Fruit fly (Drosophila melanogaster) whole organism, embryonic: ENCODE data around the gene Idgf3.

Experiments
- Bteb2 ChIP-seq: fragments of 200-800 bp; sonication (Bioruptor generic); optimal IDR thresholded peaks from 2 replicates; lab custom pipeline; 2016; ENCODE audit warnings: missing biosample characterization, missing genetic modification characterization
- CG10431 ChIP-seq: fragments of 200-800 bp; sonication (Bioruptor generic); optimal IDR thresholded peaks from 3 replicates; lab custom pipeline; 2018; ENCODE audit warnings: missing biosample characterization, mild to moderate bottlenecking, missing genetic modification characterization
- CG11085 ChIP-seq: fragments of 200-800 bp; sonication (Bioruptor generic); IDR thresholded peaks from 2 replicates; pipeline ENCODE4 v1.3.6; 2022; ENCODE audit warnings: missing biosample characterization, missing genetic modification characterization
- CG12942 ChIP-seq: fragments of 200-800 bp; sonication (Bioruptor generic); optimal IDR thresholded peaks from 3 replicates; lab custom pipeline; 2016; ENCODE audit warnings: missing biosample characterization, missing genetic modification characterization
- CG13123 ChIP-seq: fragments of 200-800 bp; sonication (Bioruptor generic); optimal IDR thresholded peaks from 2 replicates; lab custom pipeline; 2016; ENCODE audit warnings: missing biosample characterization, missing genetic modification characterization
- CG14710 ChIP-seq: fragments of 200-800 bp; sonication (Bioruptor generic); optimal IDR thresholded peaks from 3 replicates; lab custom pipeline; 2019; ENCODE audit warnings: missing biosample characterization, mild to moderate bottlenecking, missing genetic modification characterization, moderate library complexity
- CG14965 ChIP-seq: fragments of 200-800 bp; sonication (Bioruptor generic); optimal IDR thresholded peaks from 2 replicates; lab custom pipeline; 2016; ENCODE audit warnings: missing biosample characterization, missing genetic modification characterization, borderline replicate concordance
- CG17612 ChIP-seq: fragments of 200-800 bp; sonication (Bioruptor generic); IDR thresholded peaks from 2 replicates; pipeline ENCODE4 v1.3.6; 2022; ENCODE audit warnings: missing biosample characterization, missing genetic modification characterization
- CG17802 ChIP-seq: fragments of 200-800 bp; sonication (Bioruptor generic); optimal IDR thresholded peaks from 2 replicates; lab custom pipeline; 2018; ENCODE audit warnings: missing biosample characterization, mild to moderate bottlenecking, missing genetic modification characterization, moderate library complexity
- CG1792 ChIP-seq: fragments of 200-800 bp; sonication (Bioruptor generic); optimal IDR thresholded peaks from 2 replicates; lab custom pipeline; 2016; ENCODE audit warnings: missing biosample characterization, missing genetic modification characterization
- CG18764 ChIP-seq: fragments of 200-800 bp; sonication (Bioruptor generic); optimal IDR thresholded peaks from 3 replicates; lab custom pipeline; 2016; ENCODE audit warnings: missing biosample characterization, missing genetic modification characterization
- CG2202 ChIP-seq: fragments of 200-800 bp; sonication (Bioruptor generic); optimal IDR thresholded peaks from 2 replicates; lab custom pipeline; 2018; ENCODE audit warnings: missing biosample characterization, mild to moderate bottlenecking, missing genetic modification characterization
- CG34224 ChIP-seq: fragments of 200-800 bp; sonication (Bioruptor generic); IDR thresholded peaks from 3 replicates; pipeline ENCODE4 v1.3.6; 2022; ENCODE audit warnings: missing biosample characterization, missing genetic modification characterization; ENCODE audit not compliant: partially characterized antibody
- CG4424 ChIP-seq: fragments of 200-800 bp; sonication (Bioruptor generic); optimal IDR thresholded peaks from 3 replicates; lab custom pipeline; 2016; ENCODE audit warnings: missing biosample characterization, missing genetic modification characterization
- CG7745 ChIP-seq: fragments of 200-800 bp; sonication (Bioruptor generic); optimal IDR thresholded peaks from 2 replicates; lab custom pipeline; 2018; ENCODE audit warnings: missing biosample characterization, mild to moderate bottlenecking, missing genetic modification characterization, moderate library complexity
- CG7987 ChIP-seq: fragments of 200-800 bp; sonication (Bioruptor generic); optimal IDR thresholded peaks from 2 replicates; lab custom pipeline; 2018; ENCODE audit warnings: missing biosample characterization, mild to moderate bottlenecking, missing genetic modification characterization, moderate library complexity
- CG8359 ChIP-seq: fragments of 200-800 bp; sonication (Bioruptor generic); optimal IDR thresholded peaks from 2 replicates; lab custom pipeline; 2017; ENCODE audit warnings: missing biosample characterization, mild to moderate bottlenecking, missing genetic modification characterization, borderline replicate concordance
- CG8388 ChIP-seq: fragments of 200-800 bp; sonication (Bioruptor generic); optimal IDR thresholded peaks from 2 replicates; lab custom pipeline; 2019; ENCODE audit warnings: missing biosample characterization, mild to moderate bottlenecking, missing genetic modification characterization, moderate library complexity
- Dip3 ChIP-seq: fragments of 200-800 bp; sonication (Bioruptor generic); optimal IDR thresholded peaks from 3 replicates; lab custom pipeline; 2016; ENCODE audit warnings: missing biosample characterization, missing genetic modification characterization
- Eip74EF ChIP-seq, 2 experiments: fragments of 200-800 bp in 1 of 2; fragments of >200 bp in 1 of 2; sonication (Bioruptor generic) in 1 of 2; optimal IDR thresholded peaks; 2 replicates each; lab custom pipeline; 2017 to 2019; ENCODE audit warnings: missing biosample characterization in 2 of 2, missing genetic modification characterization in 2 of 2, mild to moderate bottlenecking in 1 of 2, moderate library complexity in 1 of 2
- Ets65A ChIP-seq: fragments of 200-800 bp; sonication (Bioruptor generic); peaks from one replicate; lab custom pipeline; 2016; ENCODE audit warnings: missing biosample characterization, missing genetic modification characterization
- NC2β ChIP-seq: fragments of 200-800 bp; sonication (Bioruptor generic); optimal IDR thresholded peaks from 2 replicates; lab custom pipeline; 2016; ENCODE audit warnings: missing biosample characterization, missing genetic modification characterization
- Nf-YB ChIP-seq: fragments of 200-800 bp; sonication (Bioruptor generic); optimal IDR thresholded peaks from 3 replicates; lab custom pipeline; 2019; ENCODE audit warnings: missing biosample characterization, mild to moderate bottlenecking, missing genetic modification characterization, moderate library complexity
- Vsx1 ChIP-seq: fragments of 200-800 bp; sonication (Bioruptor generic); optimal IDR thresholded peaks from 2 replicates; lab custom pipeline; 2017; ENCODE audit warnings: missing biosample characterization, mild to moderate bottlenecking, missing genetic modification characterization, missing genetic modification reagents
- aop ChIP-seq: fragments of 200-800 bp; sonication (Bioruptor generic); IDR thresholded peaks from 2 replicates; pipeline ENCODE4 v1.3.6; 2022; ENCODE audit warnings: missing biosample characterization, missing genetic modification characterization
- ap ChIP-seq: fragments of 200-800 bp; sonication (Bioruptor generic); IDR thresholded peaks from 2 replicates; pipeline ENCODE4 v1.3.6; 2022; ENCODE audit warnings: missing biosample characterization, missing genetic modification characterization
- cad ChIP-seq: fragments of >200 bp; optimal IDR thresholded peaks from 2 replicates; lab custom pipeline; 2017; ENCODE audit warnings: missing biosample characterization, missing genetic modification characterization
- disco-r ChIP-seq: fragments of 200-800 bp; sonication (Bioruptor generic); optimal IDR thresholded peaks from 2 replicates; lab custom pipeline; 2016; ENCODE audit warnings: missing biosample characterization, missing genetic modification characterization
- dmrt11E ChIP-seq: fragments of 200-800 bp; sonication (Bioruptor generic); optimal IDR thresholded peaks from 3 replicates; lab custom pipeline; 2018; ENCODE audit warnings: missing biosample characterization, mild to moderate bottlenecking, missing genetic modification characterization, moderate library complexity
- dmrt99B ChIP-seq: fragments of 200-800 bp; sonication (Bioruptor generic); optimal IDR thresholded peaks from 2 replicates; lab custom pipeline; 2018; ENCODE audit warnings: missing biosample characterization, mild to moderate bottlenecking, missing genetic modification characterization, moderate library complexity
- esg ChIP-seq: fragments of 200-800 bp; sonication (Bioruptor generic); conservative IDR thresholded peaks from 2 replicates; pipeline ENCODE4 v1.3.6; 2022; ENCODE audit warnings: missing biosample characterization, missing genetic modification characterization
- hb ChIP-seq: fragments of 200-800 bp; sonication (Bioruptor generic); IDR thresholded peaks from 3 replicates; pipeline ENCODE4 v1.3.6; 2022; ENCODE audit warnings: missing biosample characterization, missing genetic modification characterization; ENCODE audit not compliant: partially characterized antibody
- hkb ChIP-seq, 2 experiments: fragments of 200-800 bp in 1 of 2; fragments of >200 bp in 1 of 2; sonication (Bioruptor generic) in 1 of 2; IDR thresholded peaks in 1 of 2; optimal IDR thresholded peaks in 1 of 2; 2 replicates each; pipeline versions ENCODE4 v1.3.6 to Lab custom; 2017 to 2022; ENCODE audit warnings: missing biosample characterization in 1 of 2, missing genetic modification characterization in 1 of 2
- insv ChIP-seq, 2 experiments: fragments of 200-800 bp; sonication (Bioruptor generic); optimal IDR thresholded peaks; 3 replicates each; lab custom pipeline; 2016 to 2018; ENCODE audit warnings: missing biosample characterization in 2 of 2, missing genetic modification characterization in 2 of 2
- jing ChIP-seq: fragments of 200-800 bp; sonication (Bioruptor generic); optimal IDR thresholded peaks from 2 replicates; lab custom pipeline; 2018; ENCODE audit warnings: missing biosample characterization, mild to moderate bottlenecking, missing genetic modification characterization
- lilli ChIP-seq: fragments of 200-800 bp; sonication (Bioruptor generic); optimal IDR thresholded peaks from 3 replicates; lab custom pipeline; 2016; ENCODE audit warnings: missing biosample characterization, missing genetic modification characterization
- luna ChIP-seq: fragments of 200-800 bp; sonication (Bioruptor generic); optimal IDR thresholded peaks from 2 replicates; lab custom pipeline; 2016; ENCODE audit warnings: missing biosample characterization, missing genetic modification characterization
- nerfin-1 ChIP-seq: fragments of 200-800 bp; sonication (Bioruptor generic); optimal IDR thresholded peaks from 3 replicates; lab custom pipeline; 2019; ENCODE audit warnings: missing biosample characterization, mild to moderate bottlenecking, missing genetic modification characterization, moderate library complexity
- odd ChIP-seq: fragments of 200-800 bp; sonication (Bioruptor generic); optimal IDR thresholded peaks from 2 replicates; lab custom pipeline; 2017; ENCODE audit warnings: missing biosample characterization, mild to moderate bottlenecking, missing genetic modification characterization
- pan ChIP-seq, 4 experiments: fragments of >200 bp in 3 of 4; fragments of 200-800 bp in 1 of 4; sonication (Bioruptor generic) in 1 of 4; optimal IDR thresholded peaks in 3 of 4; IDR thresholded peaks in 1 of 4; 2 replicates each; pipeline versions ENCODE4 v1.3.6 to Lab custom; 2017 to 2022; ENCODE audit warnings: missing biosample characterization in 2 of 4, missing genetic modification characterization in 2 of 4, mixed read lengths in 1 of 4
- phol ChIP-seq: fragments of 200-800 bp; sonication (Bioruptor generic); optimal IDR thresholded peaks from 3 replicates; lab custom pipeline; 2018; ENCODE audit warnings: missing biosample characterization, mild to moderate bottlenecking, missing genetic modification characterization, moderate library complexity
- pita ChIP-seq: fragments of 200-800 bp; sonication (Bioruptor generic); optimal IDR thresholded peaks from 2 replicates; lab custom pipeline; 2017; ENCODE audit warnings: missing biosample characterization, mild to moderate bottlenecking, missing genetic modification characterization
- ro ChIP-seq: fragments of 200-800 bp; sonication (Bioruptor generic); IDR thresholded peaks from 2 replicates; pipeline ENCODE4 v1.3.6; 2022; ENCODE audit warnings: missing biosample characterization, missing genetic modification characterization
- slou ChIP-seq: fragments of 200-800 bp; sonication (Bioruptor generic); optimal IDR thresholded peaks from 3 replicates; lab custom pipeline; 2016; ENCODE audit warnings: missing biosample characterization, missing genetic modification characterization
- tap ChIP-seq: fragments of 200-800 bp; optimal IDR thresholded peaks from 3 replicates; lab custom pipeline; 2019; ENCODE audit warnings: missing biosample characterization, mild to moderate bottlenecking, missing genetic modification characterization, moderate library complexity
- tll ChIP-seq, 2 experiments: fragments of 200-800 bp in 1 of 2; fragments of >200 bp in 1 of 2; sonication (Bioruptor generic) in 1 of 2; optimal IDR thresholded peaks; 2 replicates each; lab custom pipeline; 2017 to 2019; ENCODE audit warnings: missing biosample characterization in 2 of 2, missing genetic modification characterization in 2 of 2, mild to moderate bottlenecking in 1 of 2, moderate library complexity in 1 of 2
- twi ChIP-seq: fragments of 200-800 bp; optimal IDR thresholded peaks from 2 replicates; lab custom pipeline; 2019; ENCODE audit warnings: missing biosample characterization, mild to moderate bottlenecking, missing genetic modification characterization, moderate library complexity
- zen ChIP-seq: fragments of 200-800 bp; sonication (Bioruptor generic); optimal IDR thresholded peaks from 3 replicates; lab custom pipeline; 2018; ENCODE audit warnings: missing biosample characterization, mild to moderate bottlenecking, missing genetic modification characterization, moderate library complexity

Idgf3 gene

DNA sequence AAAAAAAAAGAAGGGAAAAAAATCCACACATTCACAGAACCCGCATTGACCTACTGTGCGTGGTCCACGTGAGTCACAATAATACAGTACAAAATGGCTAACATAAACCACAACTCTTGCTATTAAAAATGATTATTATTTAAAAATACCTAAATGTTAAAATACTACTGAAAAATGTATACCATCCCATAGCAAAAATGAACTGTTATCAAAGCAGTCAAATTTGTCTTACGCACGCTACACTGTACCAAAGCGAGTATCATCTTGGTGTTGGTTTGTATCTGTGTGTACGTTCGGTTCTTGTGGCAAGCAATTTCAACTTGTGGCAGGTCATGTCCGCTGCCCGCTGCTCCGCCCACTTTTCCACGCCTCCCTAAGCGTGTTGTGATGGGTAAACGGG is 49.8 kb downstream of the Idgf3 start (continued):
- TF ChIP-seq CG17612 (GFP tag; lab: Robert Waterston, UW) (peak; percentile 75), CG14965 (GFP tag; lab: Kevin White, UChicago) (peak; percentile 61), CG8359 (GFP tag; lab: Kevin White, UChicago) (peak; percentile 58), CG8388 (GFP tag; lab: Kevin White, UChicago) (peak; percentile 85), luna (GFP tag; lab: Kevin White, UChicago) (peak; percentile 7), aop (peak; percentile 82), NC2β (GFP tag; lab: Kevin White, UChicago) (peak; percentile 80), hkb (optimal IDR thresholded peaks at IDR 0.05; lab: Kevin White, UChicago) (no peak), hkb (GFP tag; IDR thresholded peaks at IDR 0.05; lab: Robert Waterston, UW) (peak; percentile 94), CG34224 (GFP tag; lab: Robert Waterston, UW) (no peak), tll (GFP tag; optimal IDR thresholded peaks at IDR 0.05; lab: Kevin White, UChicago) (peak in 1 of 2 experiments; percentile 57), CG12942 (GFP tag; lab: Kevin White, UChicago) (peak; percentile 85), Ets65A (GFP tag; lab: Kevin White, UChicago) (peak; percentile 93), pita (no peak), lilli (GFP tag; lab: Kevin White, UChicago) (peak; percentile 91), pan (optimal IDR thresholded peaks at IDR 0.05; lab: Kevin White, UChicago) (no peak), pan (GFP tag; optimal IDR thresholded peaks at IDR 0.05 in 1 of 2, IDR thresholded peaks at IDR 0.05 in 1 of 2) (peak in 1 of 2 experiments; percentile 94), Eip74EF (GFP tag; optimal IDR thresholded peaks at IDR 0.05; lab: Kevin White, UChicago) (peak in 1 of 2 experiments; percentile 79), Vsx1 (GFP tag; lab: Kevin White, UChicago) (peak; percentile 78), Dip3 (peak; percentile 85), CG1792 (GFP tag; lab: Kevin White, UChicago) (peak; percentile 78), esg (peak; percentile 93), CG4424 (GFP tag; lab: Kevin White, UChicago) (peak; percentile 76), twi (tag; lab: Kevin White, UChicago) (peak; percentile 81), zen (peak; percentile 86), Nf-YB (GFP tag; lab: Kevin White, UChicago) (peak; percentile 75), ap (GFP tag; lab: Robert Waterston, UW) (peak; percentile 86), disco-r (peak; percentile 39), CG10431 (GFP tag; lab: Kevin White, UChicago) (peak; percentile 75), CG2202 (tag; lab: Kevin White, UChicago) (peak; percentile 90), dmrt11E (peak; percentile 91), tap (peak; percentile 84), dmrt99B (tag; lab: Kevin White, UChicago) (peak; percentile 93), insv (GFP tag; optimal IDR thresholded peaks at IDR 0.05; lab: Kevin White, UChicago) (peak in 1 of 2 experiments; percentile 48), slou (GFP tag; lab: Kevin White, UChicago) (peak; percentile 64), nerfin-1 (tag; lab: Kevin White, UChicago) (peak; percentile 81), CG18764 (GFP tag; lab: Kevin White, UChicago) (peak; percentile 75), CG17802 (tag; lab: Kevin White, UChicago) (peak; percentile 59), odd (GFP tag; lab: Kevin White, UChicago) (peak; percentile 81), CG11085 (GFP tag; lab: Robert Waterston, UW) (peak; percentile 80), jing (GFP tag; lab: Kevin White, UChicago) (peak; percentile 80), Bteb2 (GFP tag; lab: Kevin White, UChicago) (peak; percentile 82), hb (GFP tag; lab: Robert Waterston, UW) (no peak), ro (GFP tag; lab: Robert Waterston, UW) (peak; percentile 57; the same call in 1 of the 2 replicates), phol (tag; lab: Kevin White, UChicago) (peak; percentile 84), CG7987 (GFP tag; lab: Kevin White, UChicago) (peak; percentile 72), CG7745 (tag; lab: Kevin White, UChicago) (no peak), cad (GFP tag; lab: Kevin White, UChicago) (no peak), CG13123 (GFP tag; lab: Kevin White, UChicago) (peak; percentile 82), CG14710 (tag; lab: Kevin White, UChicago) (peak; percentile 85)
